Worm (Caenorhabditis elegans) whole organism, L3 larva: ENCODE data around the gene cwc-15.

ENCODE experiments used
- R02D3.7 ChIP-seq: fragments of 150-350 bp; optimal IDR thresholded peaks from 2 replicates; lab custom pipeline; 2014; ENCODE audit warnings: missing biosample characterization, missing genetic modification characterization
- ZK546.5 ChIP-seq: sonication (generic microtip); optimal IDR thresholded peaks from 2 replicates; lab custom pipeline; 2017; ENCODE audit warnings: missing biosample characterization, missing genetic modification characterization
- aly-2 ChIP-seq: fragments of 150-350 bp; optimal IDR thresholded peaks from 2 replicates; lab custom pipeline; 2014; ENCODE audit warnings: missing biosample characterization, missing genetic modification characterization
- ama-1 ChIP-seq: fragments of 150-350 bp; optimal IDR thresholded peaks from 2 replicates; lab custom pipeline; 2018
- ceh-16 ChIP-seq: sonication (generic microtip); optimal IDR thresholded peaks from 2 replicates; lab custom pipeline; 2017; ENCODE audit warnings: missing biosample characterization, missing genetic modification characterization
- ceh-28 ChIP-seq: fragments of 150-350 bp; optimal IDR thresholded peaks from 2 replicates; lab custom pipeline; 2014; ENCODE audit warnings: missing biosample characterization, missing genetic modification reagents, missing genetic modification characterization
- daf-12 ChIP-seq: fragments of 150-350 bp; optimal IDR thresholded peaks from 2 replicates; lab custom pipeline; 2014; ENCODE audit warnings: missing biosample characterization, missing genetic modification reagents, missing genetic modification characterization
- egl-27 ChIP-seq: sonication (generic microtip); optimal IDR thresholded peaks from 4 replicates; lab custom pipeline; 2017; ENCODE audit warnings: missing biosample characterization, missing genetic modification reagents, missing genetic modification characterization
- elt-1 ChIP-seq: fragments of 150-350 bp; optimal IDR thresholded peaks from 2 replicates; lab custom pipeline; 2014; ENCODE audit warnings: missing biosample characterization, missing genetic modification characterization
- elt-2 ChIP-seq: sonication (generic microtip); optimal IDR thresholded peaks from 2 replicates; lab custom pipeline; 2016; ENCODE audit warnings: missing genetic modification reagents, mild to moderate bottlenecking, missing genetic modification characterization, missing compliant biosample characterization
- elt-3 ChIP-seq, 3 experiments: fragments of 150-350 bp in 1 of 3; sonication (generic microtip) in 2 of 3; optimal IDR thresholded peaks; 2 replicates in 2 of 3; 4 replicates in 1 of 3; lab custom pipeline; 2014 to 2017; ENCODE audit warnings: missing biosample characterization in 3 of 3, missing genetic modification characterization in 3 of 3
- eor-1 ChIP-seq, 2 experiments: fragments of 150-350 bp; optimal IDR thresholded peaks; 2 replicates each; lab custom pipeline; 2014 to 2018; ENCODE audit warnings: missing biosample characterization in 2 of 2, missing genetic modification characterization in 2 of 2
- fkh-10 ChIP-seq: sonication (generic microtip); optimal IDR thresholded peaks from 2 replicates; lab custom pipeline; 2017; ENCODE audit warnings: missing biosample characterization, missing genetic modification reagents, missing genetic modification characterization
- fkh-2 ChIP-seq: fragments of 150-350 bp; optimal IDR thresholded peaks from 2 replicates; lab custom pipeline; 2014; ENCODE audit warnings: missing biosample characterization, missing genetic modification reagents, missing genetic modification characterization
- fos-1 ChIP-seq: fragments of 150-350 bp; optimal IDR thresholded peaks from 2 replicates; lab custom pipeline; 2014; ENCODE audit warnings: missing biosample characterization, missing genetic modification characterization
- hmg-11 ChIP-seq: sonication (generic microtip); optimal IDR thresholded peaks from 2 replicates; lab custom pipeline; 2016; ENCODE audit warnings: missing genetic modification characterization, missing compliant biosample characterization
- jun-1 ChIP-seq: fragments of 150-350 bp; optimal IDR thresholded peaks from 2 replicates; lab custom pipeline; 2014; ENCODE audit warnings: missing biosample characterization, missing genetic modification reagents, missing genetic modification characterization
- lin-15B ChIP-seq: fragments of 150-350 bp; optimal IDR thresholded peaks from 2 replicates; lab custom pipeline; 2014; ENCODE audit warnings: missing biosample characterization, missing genetic modification characterization
- nfya-1 ChIP-seq: sonication (generic microtip); optimal IDR thresholded peaks from 2 replicates; lab custom pipeline; 2017; ENCODE audit warnings: missing genetic modification characterization, mild to moderate bottlenecking, missing compliant biosample characterization, antibody characterized with exemption, moderate library complexity; ENCODE audit not compliant: insufficient read depth
- nhr-11 ChIP-seq: fragments of 150-350 bp; optimal IDR thresholded peaks from 2 replicates; lab custom pipeline; 2014; ENCODE audit warnings: missing biosample characterization, missing genetic modification characterization
- nhr-12 ChIP-seq: fragments of 150-350 bp; optimal IDR thresholded peaks from 2 replicates; lab custom pipeline; 2014; ENCODE audit warnings: missing biosample characterization, missing genetic modification characterization
- nhr-237 ChIP-seq: fragments of 150-350 bp; optimal IDR thresholded peaks from 2 replicates; lab custom pipeline; 2014; ENCODE audit warnings: missing biosample characterization, missing genetic modification characterization
- nhr-25 ChIP-seq: sonication (generic microtip); optimal IDR thresholded peaks from 2 replicates; lab custom pipeline; 2017; ENCODE audit warnings: missing biosample characterization, missing genetic modification characterization
- nhr-28 ChIP-seq: fragments of 150-350 bp; optimal IDR thresholded peaks from 2 replicates; lab custom pipeline; 2014; ENCODE audit warnings: missing biosample characterization, missing genetic modification characterization
- nhr-43 ChIP-seq: sonication (generic microtip); optimal IDR thresholded peaks from 2 replicates; lab custom pipeline; 2016; ENCODE audit warnings: mild to moderate bottlenecking, missing genetic modification characterization, missing compliant biosample characterization; ENCODE audit not compliant: poor library complexity, severe bottlenecking
- nhr-67 ChIP-seq: fragments of 150-350 bp; optimal IDR thresholded peaks from 2 replicates; lab custom pipeline; 2014; ENCODE audit warnings: missing biosample characterization, missing genetic modification characterization
- nhr-76 ChIP-seq: fragments of 150-350 bp; sonication (generic microtip); optimal IDR thresholded peaks from 5 replicates; lab custom pipeline; 2014; ENCODE audit warnings: missing biosample characterization, missing genetic modification characterization
- nhr-77 ChIP-seq: fragments of 150-350 bp; optimal IDR thresholded peaks from 2 replicates; lab custom pipeline; 2014; ENCODE audit warnings: missing biosample characterization, missing genetic modification characterization
- pha-4 ChIP-seq: fragments of 150-350 bp; optimal IDR thresholded peaks from 2 replicates; lab custom pipeline; 2014; ENCODE audit warnings: missing biosample characterization, missing genetic modification reagents, missing genetic modification characterization
- pqm-1 ChIP-seq: fragments of 150-350 bp; optimal IDR thresholded peaks from 2 replicates; lab custom pipeline; 2017; ENCODE audit warnings: missing biosample characterization, missing genetic modification characterization, inconsistent platforms
- sea-2 ChIP-seq: fragments of 150-350 bp; sonication (generic microtip); optimal IDR thresholded peaks from 4 replicates; lab custom pipeline; 2014; ENCODE audit warnings: missing biosample characterization, missing genetic modification reagents, missing genetic modification characterization
- skn-1 ChIP-seq: fragments of 150-350 bp; optimal IDR thresholded peaks from 2 replicates; lab custom pipeline; 2014; ENCODE audit warnings: missing biosample characterization, missing genetic modification characterization
- tbx-2 ChIP-seq: sonication (generic microtip); optimal IDR thresholded peaks from 2 replicates; lab custom pipeline; 2016; ENCODE audit warnings: mild to moderate bottlenecking, missing genetic modification characterization, missing compliant biosample characterization
- unc-39 ChIP-seq: sonication (generic microtip); optimal IDR thresholded peaks from 4 replicates; lab custom pipeline; 2017; ENCODE audit warnings: missing biosample characterization, missing genetic modification characterization
- zag-1 ChIP-seq: fragments of 150-350 bp; optimal IDR thresholded peaks from 2 replicates; lab custom pipeline; 2014; ENCODE audit warnings: missing biosample characterization, missing genetic modification characterization
- ztf-4 ChIP-seq: fragments of 150-350 bp; optimal IDR thresholded peaks from 2 replicates; lab custom pipeline; 2014; ENCODE audit warnings: missing biosample characterization, missing genetic modification characterization

Gene cwc-15

DNA sequence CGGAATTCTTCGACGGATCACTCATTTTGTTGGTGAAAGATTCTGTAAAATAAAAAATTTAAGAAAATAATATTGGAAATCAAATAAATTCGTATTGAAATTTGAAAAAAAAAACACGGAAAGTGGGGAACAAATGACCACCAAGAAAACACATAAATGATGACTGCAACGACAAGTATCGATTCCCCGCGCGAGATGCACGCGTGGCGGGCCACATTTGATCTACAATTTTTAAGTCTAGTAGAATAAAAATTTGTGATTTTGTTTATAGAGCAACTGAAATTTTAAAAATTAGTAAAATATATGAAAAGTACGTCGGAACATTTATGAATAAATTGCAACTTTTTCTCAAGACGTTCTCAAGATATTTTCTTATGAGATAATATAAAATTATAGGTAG lies 31.9 kb downstream of the cwc-15 start, which contains the start of gene F14H3.4:
F14H3.4 (minus strand) TSS at position 42 of the 400 bp plus-strand sequence.
- TF ChIP-seq nhr-28 (tag; lab: Kevin White, UChicago) (no peak), sea-2 (no peak), skn-1 (tag; lab: Kevin White, UChicago) (no peak), fkh-10 (GFP tag; lab: Kevin White, UChicago) (no peak), nhr-25 (no peak), ceh-28 (tag; lab: Kevin White, UChicago) (no peak)
- TF ChIP-seq, all 47 proteins: peak for 0

DNA sequence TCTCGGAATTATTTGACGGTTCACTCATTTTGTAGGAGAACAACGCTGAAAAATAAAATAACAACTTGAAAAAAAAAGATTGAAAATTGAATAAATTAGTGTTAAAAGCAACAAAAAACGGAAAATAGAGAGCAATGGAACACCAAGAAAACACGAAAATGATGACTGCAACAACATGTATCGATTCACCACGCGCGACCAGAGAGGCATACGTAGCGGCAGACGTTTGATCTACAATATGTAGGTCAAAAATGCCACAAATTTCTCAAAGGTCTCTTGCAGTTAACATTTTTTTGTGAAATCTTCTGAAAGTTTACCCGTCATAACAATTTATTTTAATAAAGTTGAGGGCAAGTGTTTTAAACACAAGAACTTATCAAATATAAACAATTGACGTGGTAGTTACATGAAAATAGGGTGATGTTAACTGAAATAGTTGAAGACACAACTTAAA lies 33.9 kb downstream of the cwc-15 start, which contains the start of gene F14H3.5:
F14H3.5 (minus strand) TSS at position 51 of the 454 bp plus-strand sequence.
- TF ChIP-seq R02D3.7 (tag; lab: Kevin White, UChicago): no peak
- no peak for TF ChIP-seq elt-2 (tag; lab: Kevin White, UChicago)
- no peak for TF ChIP-seq daf-12 (tag; lab: Kevin White, UChicago)
- no peak for TF ChIP-seq pha-4
- no peak for TF ChIP-seq nhr-237 (tag; lab: Kevin White, UChicago)
- TF ChIP-seq nhr-76 (tag; lab: Kevin White, UChicago): no peak
- TF ChIP-seq nhr-11 (tag; lab: Kevin White, UChicago): no peak
- TF ChIP-seq ceh-16 (tag; lab: Kevin White, UChicago): no peak
- TF ChIP-seq skn-1 (tag; lab: Kevin White, UChicago): no peak
- no peak for TF ChIP-seq elt-1
- no peak for TF ChIP-seq pqm-1

DNA sequence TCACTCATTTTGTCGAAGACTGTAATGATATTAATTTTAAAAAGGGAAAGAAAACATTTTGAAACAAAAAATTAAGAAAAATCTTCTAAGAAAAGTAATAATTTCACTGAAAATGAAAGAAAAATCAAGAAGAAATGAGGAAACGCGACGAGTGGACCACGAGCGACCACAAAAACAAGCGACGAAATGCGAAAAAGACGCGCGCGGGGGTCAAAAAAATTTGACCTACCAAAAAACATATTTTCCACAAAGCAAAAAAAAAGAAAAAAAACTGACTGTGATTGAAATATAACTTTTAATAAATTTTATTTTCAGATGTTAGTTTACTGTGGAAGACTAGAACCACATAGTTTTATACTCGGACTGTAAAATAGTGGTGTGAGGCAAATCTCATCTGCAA lies 35.7 kb downstream of the cwc-15 start, which contains the start of gene F14H3.6:
F14H3.6 (minus strand) TSS at position 22 of the 400 bp plus-strand sequence.
- no peak for TF ChIP-seq nhr-67 (tag; lab: Kevin White, UChicago)
- TF ChIP-seq nhr-43 (tag; lab: Kevin White, UChicago): no peak
- TF ChIP-seq ceh-16 (tag; lab: Kevin White, UChicago): no peak
- TF ChIP-seq nhr-12 (tag; lab: Kevin White, UChicago): no peak
- no peak for TF ChIP-seq pha-4
- no peak for TF ChIP-seq ama-1 (lab: Kevin White, UChicago)
- TF ChIP-seq jun-1 (tag; lab: Kevin White, UChicago): no peak

DNA sequence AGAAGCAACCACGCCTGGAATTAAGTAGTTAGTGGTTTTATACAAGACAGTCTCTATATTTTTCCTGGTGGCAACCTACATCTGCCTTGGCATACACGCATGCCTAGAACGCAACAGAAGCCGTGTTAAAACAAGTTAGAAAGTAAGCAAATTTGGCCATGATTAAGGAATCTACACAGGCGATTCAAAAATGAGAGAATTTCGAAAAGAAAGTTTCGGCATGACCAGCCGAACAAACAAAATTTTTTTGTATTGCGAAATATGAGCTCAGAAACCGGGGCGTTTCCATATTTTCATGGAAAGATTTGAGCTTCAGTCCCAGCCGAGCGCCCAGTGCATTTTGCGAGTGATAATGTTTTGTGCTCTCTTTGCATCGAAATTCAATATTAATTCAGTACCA lies 37.0 kb downstream of the cwc-15 start, which contains the start of gene F14H3.15:
F14H3.15 (minus strand) TSS at position 101 of the 400 bp plus-strand sequence.
- TF ChIP-seq ZK546.5 (no peak), fos-1 (tag; lab: Kevin White, UChicago) (no peak), elt-3 (tag; optimal IDR thresholded peaks at IDR 0.05; lab: Kevin White, UChicago) (no peak), nhr-43 (tag; lab: Kevin White, UChicago) (no peak)

DNA sequence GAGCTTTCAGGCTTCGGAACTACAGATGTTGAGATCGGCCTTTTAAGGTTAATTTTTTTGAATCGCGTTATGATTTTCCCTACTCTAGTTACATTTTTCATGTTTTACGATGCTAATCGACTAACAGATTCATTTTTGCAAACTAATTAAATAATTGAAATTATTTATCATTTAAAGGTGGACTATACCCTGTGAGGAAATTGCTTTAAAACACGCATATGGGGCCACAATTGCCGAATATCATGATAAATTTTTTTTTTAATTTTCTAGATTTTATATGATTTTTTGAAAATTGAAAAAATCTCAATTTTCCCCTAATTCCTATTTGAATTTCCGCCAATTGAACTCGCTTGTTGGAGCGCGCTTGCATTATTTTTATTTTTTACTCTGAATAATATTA lies 38.8 kb downstream of the cwc-15 start, which contains the start of gene fbxa-100:
fbxa-100 (minus strand) TSS at position 101 of the 400 bp plus-strand sequence.
- TF ChIP-seq nhr-28 (tag; lab: Kevin White, UChicago): no peak
- TF ChIP-seq ama-1 (lab: Kevin White, UChicago): no peak
- no peak for TF ChIP-seq ztf-4 (tag; lab: Kevin White, UChicago)
- no peak for TF ChIP-seq nhr-67 (tag; lab: Kevin White, UChicago)
- TF ChIP-seq, all 47 proteins: peak for 0

DNA sequence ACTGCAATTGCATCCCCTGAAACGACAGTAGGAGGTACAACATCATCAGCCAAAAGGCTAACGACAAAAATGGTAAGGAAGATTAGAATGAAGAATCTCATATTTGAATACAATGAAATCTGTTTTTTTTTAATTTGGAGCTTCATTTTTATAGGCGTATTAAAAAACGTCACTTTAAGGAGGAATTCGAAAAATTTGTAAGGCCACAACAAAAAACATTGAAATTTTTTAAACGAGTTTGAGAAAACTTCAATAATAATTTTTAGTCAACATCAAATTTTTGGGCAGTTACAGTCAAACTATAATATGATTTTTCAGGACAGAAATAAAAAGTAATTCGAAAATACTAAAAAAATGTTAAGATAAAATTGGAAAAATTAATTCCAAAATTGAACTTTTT lies 39.6 kb downstream of the cwc-15 start, which contains the start of gene F14H3.14:
F14H3.14 (minus strand) TSS at position 101 of the 400 bp plus-strand sequence.
- no peak for TF ChIP-seq hmg-11
- no peak for TF ChIP-seq nhr-12 (tag; lab: Kevin White, UChicago)
- no peak for TF ChIP-seq ceh-28 (tag; lab: Kevin White, UChicago)
- TF ChIP-seq, all 47 proteins: peak for 0

DNA sequence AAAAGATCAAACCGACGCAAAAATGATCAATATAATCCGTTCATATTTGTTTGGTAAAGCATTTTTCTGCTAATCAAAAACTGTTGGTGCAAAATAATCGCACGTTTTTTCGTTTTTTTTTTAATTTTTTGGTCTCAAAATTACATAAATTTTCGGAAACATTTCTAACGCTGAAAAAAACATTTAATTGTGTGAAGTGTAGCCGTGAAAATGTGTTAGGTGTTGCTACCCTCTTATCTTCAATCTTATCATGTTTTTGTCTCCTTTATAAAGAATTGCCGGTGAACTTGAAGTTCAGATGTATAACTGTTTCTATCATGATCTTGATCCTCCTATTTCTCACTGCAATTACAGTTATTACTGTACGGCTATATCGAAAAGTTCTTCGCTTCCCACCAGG lies 45.8 kb downstream of the cwc-15 start, which contains the start of gene cyp-35D1:
cyp-35D1 (plus strand) TSS at position 301 of the 400 bp plus-strand sequence.
- TF ChIP-seq lin-15B (tag; lab: Kevin White, UChicago) (no peak), ceh-28 (tag; lab: Kevin White, UChicago) (no peak), zag-1 (no peak), unc-39 (no peak), tbx-2 (tag; lab: Kevin White, UChicago) (no peak), nhr-77 (no peak), fkh-2 (tag; lab: Kevin White, UChicago) (no peak), aly-2 (tag; lab: Kevin White, UChicago) (no peak), nhr-76 (tag; lab: Kevin White, UChicago) (no peak), nhr-25 (no peak), pqm-1 (no peak), nfya-1 (no peak), nhr-12 (tag; lab: Kevin White, UChicago) (no peak), eor-1 (tag; optimal IDR thresholded peaks at IDR 0.05; lab: Kevin White, UChicago) (no peak), egl-27 (tag; lab: Kevin White, UChicago) (no peak), ama-1 (lab: Kevin White, UChicago) (no peak), skn-1 (tag; lab: Kevin White, UChicago) (no peak), daf-12 (tag; lab: Kevin White, UChicago) (no peak)
